Fruit fly (Drosophila melanogaster) whole organism, embryonic: ENCODE data around the gene CG31800.

ENCODE experiments used
- Bdp1 ChIP-seq: fragments of 200-800 bp; sonication (Bioruptor generic); optimal IDR thresholded peaks from 3 replicates; lab custom pipeline; 2016; ENCODE audit warnings: missing biosample characterization, missing genetic modification characterization
- C15 ChIP-seq: fragments of 200-800 bp; sonication (Bioruptor generic); IDR thresholded peaks from 3 replicates; pipeline ENCODE4 v1.3.6; 2022; ENCODE audit warnings: missing biosample characterization, missing genetic modification characterization
- CG1024 ChIP-seq: fragments of 200-800 bp; sonication (Bioruptor generic); IDR thresholded peaks from 2 replicates; pipeline ENCODE4 v1.3.6; 2022; ENCODE audit warnings: missing biosample characterization, missing genetic modification characterization
- CG10267 ChIP-seq: fragments of 200-800 bp; sonication (Bioruptor generic); optimal IDR thresholded peaks from 2 replicates; lab custom pipeline; 2018; ENCODE audit warnings: missing biosample characterization, mild to moderate bottlenecking, missing genetic modification characterization, moderate library complexity
- CG13123 ChIP-seq: fragments of 200-800 bp; sonication (Bioruptor generic); optimal IDR thresholded peaks from 2 replicates; lab custom pipeline; 2016; ENCODE audit warnings: missing biosample characterization, missing genetic modification characterization
- CG13296 ChIP-seq: fragments of 200-800 bp; sonication (Bioruptor generic); optimal IDR thresholded peaks from 3 replicates; lab custom pipeline; 2018; ENCODE audit warnings: missing biosample characterization, mild to moderate bottlenecking, missing genetic modification characterization
- CG14014 ChIP-seq: fragments of 200-800 bp; sonication (Bioruptor generic); IDR thresholded peaks from 2 replicates; pipeline ENCODE4 v1.3.6; 2022; ENCODE audit warnings: missing biosample characterization, missing genetic modification characterization
- CG1602 ChIP-seq: fragments of 200-800 bp; sonication (Bioruptor generic); optimal IDR thresholded peaks from 3 replicates; lab custom pipeline; 2016; ENCODE audit warnings: missing biosample characterization, missing genetic modification characterization
- CG17568 ChIP-seq: fragments of 200-800 bp; sonication (Bioruptor generic); optimal IDR thresholded peaks from 2 replicates; lab custom pipeline; 2018; ENCODE audit warnings: missing biosample characterization, mild to moderate bottlenecking, missing genetic modification characterization, moderate library complexity
- CG17829 ChIP-seq: fragments of 200-800 bp; optimal IDR thresholded peaks from 2 replicates; lab custom pipeline; 2019; ENCODE audit warnings: missing biosample characterization, mild to moderate bottlenecking, missing genetic modification characterization, moderate library complexity
- CG1832 ChIP-seq: fragments of 200-800 bp; sonication (Bioruptor generic); optimal IDR thresholded peaks from 2 replicates; lab custom pipeline; 2017; ENCODE audit warnings: missing biosample characterization, mild to moderate bottlenecking, missing genetic modification characterization, inconsistent platforms
- CG2875 ChIP-seq: fragments of 200-800 bp; sonication (Bioruptor generic); optimal IDR thresholded peaks from 2 replicates; lab custom pipeline; 2017; ENCODE audit warnings: missing biosample characterization, mild to moderate bottlenecking, missing genetic modification characterization, missing genetic modification reagents
- CG3838 ChIP-seq: fragments of 200-800 bp; sonication (Bioruptor generic); optimal IDR thresholded peaks from 3 replicates; lab custom pipeline; 2016; ENCODE audit warnings: missing biosample characterization, missing genetic modification characterization
- CG3847 ChIP-seq: fragments of 200-800 bp; sonication (Bioruptor generic); IDR thresholded peaks from 2 replicates; pipeline ENCODE4 v1.3.6; 2022; ENCODE audit warnings: missing biosample characterization, missing genetic modification characterization
- CG6689 ChIP-seq: fragments of 200-800 bp; sonication (Bioruptor generic); IDR thresholded peaks from 2 replicates; pipeline ENCODE4 v1.3.6; 2022; ENCODE audit warnings: missing biosample characterization, missing genetic modification characterization
- CG7928 ChIP-seq: fragments of 200-800 bp; sonication (Bioruptor generic); optimal IDR thresholded peaks from 2 replicates; lab custom pipeline; 2017; ENCODE audit warnings: missing biosample characterization, mild to moderate bottlenecking, missing genetic modification characterization
- CG7963 ChIP-seq: fragments of 200-800 bp; sonication (Bioruptor generic); IDR thresholded peaks from 3 replicates; pipeline ENCODE4 v1.3.6; 2022; ENCODE audit warnings: missing biosample characterization, missing genetic modification characterization; ENCODE audit not compliant: partially characterized antibody
- CG8290 ChIP-seq, 3 experiments: fragments of 200-800 bp; sonication (Bioruptor generic); optimal IDR thresholded peaks; 2 replicates each; lab custom pipeline; 2016 to 2019; ENCODE audit warnings: missing biosample characterization in 3 of 3, missing genetic modification characterization in 3 of 3, mild to moderate bottlenecking in 2 of 3, moderate library complexity in 1 of 3
- CG9609 ChIP-seq: fragments of 200-800 bp; sonication (Bioruptor generic); optimal IDR thresholded peaks from 3 replicates; lab custom pipeline; 2016; ENCODE audit warnings: missing biosample characterization, missing genetic modification characterization
- E2f1 ChIP-seq: fragments of 200-800 bp; sonication (Bioruptor generic); IDR thresholded peaks from 2 replicates; pipeline ENCODE4 v1.3.6; 2022; ENCODE audit warnings: missing biosample characterization, missing genetic modification characterization
- HLH4C ChIP-seq: fragments of 200-800 bp; sonication (Bioruptor generic); IDR thresholded peaks from 3 replicates; pipeline ENCODE4 v1.3.6; 2022; ENCODE audit warnings: missing biosample characterization, missing genetic modification characterization; ENCODE audit not compliant: partially characterized antibody
- Hand ChIP-seq: fragments of 200-800 bp; sonication (Bioruptor generic); optimal IDR thresholded peaks from 2 replicates; lab custom pipeline; 2017; ENCODE audit warnings: mild to moderate bottlenecking, missing biosample characterization, missing genetic modification reagents, missing genetic modification characterization
- Hmr ChIP-seq: fragments of 200-800 bp; sonication (Bioruptor generic); optimal IDR thresholded peaks from 3 replicates; lab custom pipeline; 2017; ENCODE audit warnings: mild to moderate bottlenecking, missing biosample characterization, missing genetic modification reagents, missing genetic modification characterization
- MBD-R2 ChIP-seq: fragments of 200-800 bp; sonication (Bioruptor generic); IDR thresholded peaks from 2 replicates; pipeline ENCODE4 v1.3.6; 2022; ENCODE audit warnings: missing biosample characterization, missing genetic modification characterization
- NK7.1 ChIP-seq: fragments of 200-800 bp; sonication (Bioruptor generic); optimal IDR thresholded peaks from 3 replicates; lab custom pipeline; 2016; ENCODE audit warnings: missing biosample characterization, missing genetic modification characterization
- Nf-YB ChIP-seq: fragments of 200-800 bp; sonication (Bioruptor generic); optimal IDR thresholded peaks from 3 replicates; lab custom pipeline; 2019; ENCODE audit warnings: missing biosample characterization, mild to moderate bottlenecking, missing genetic modification characterization, moderate library complexity
- Sry-β ChIP-seq: fragments of 200-800 bp; sonication (Bioruptor generic); optimal IDR thresholded peaks from 2 replicates; lab custom pipeline; 2018; ENCODE audit warnings: missing biosample characterization, mild to moderate bottlenecking, missing genetic modification characterization, moderate library complexity
- aop ChIP-seq: fragments of 200-800 bp; sonication (Bioruptor generic); IDR thresholded peaks from 2 replicates; pipeline ENCODE4 v1.3.6; 2022; ENCODE audit warnings: missing biosample characterization, missing genetic modification characterization
- ase ChIP-seq: fragments of 200-800 bp; sonication (Bioruptor generic); IDR thresholded peaks from 3 replicates; pipeline ENCODE4 v1.3.6; 2022; ENCODE audit warnings: missing biosample characterization, missing genetic modification characterization
- bcd ChIP-seq: fragments of 200-800 bp; sonication (Bioruptor generic); optimal IDR thresholded peaks from 2 replicates; lab custom pipeline; 2017; ENCODE audit warnings: missing biosample characterization, mild to moderate bottlenecking, missing genetic modification characterization
- br ChIP-seq: fragments of >200 bp; optimal IDR thresholded peaks from 2 replicates; lab custom pipeline; 2017
- caup ChIP-seq: fragments of 200-800 bp; sonication (Bioruptor generic); optimal IDR thresholded peaks from 3 replicates; lab custom pipeline; 2017; ENCODE audit warnings: missing biosample characterization, mild to moderate bottlenecking, missing genetic modification characterization, moderate library complexity; ENCODE audit not compliant: severe bottlenecking
- cg ChIP-seq: fragments of 200-800 bp; sonication (Bioruptor generic); optimal IDR thresholded peaks from 3 replicates; lab custom pipeline; 2019; ENCODE audit warnings: missing biosample characterization, mild to moderate bottlenecking, missing genetic modification characterization, moderate library complexity
- crc ChIP-seq: fragments of 200-800 bp; sonication (Bioruptor generic); optimal IDR thresholded peaks from 2 replicates; lab custom pipeline; 2016; ENCODE audit warnings: missing biosample characterization, missing genetic modification characterization
- danr ChIP-seq: fragments of 200-800 bp; sonication (Bioruptor generic); IDR thresholded peaks from 2 replicates; pipeline ENCODE4 v1.3.6; 2022; ENCODE audit warnings: missing biosample characterization, missing genetic modification characterization
- disco-r ChIP-seq: fragments of 200-800 bp; sonication (Bioruptor generic); optimal IDR thresholded peaks from 2 replicates; lab custom pipeline; 2016; ENCODE audit warnings: missing biosample characterization, missing genetic modification characterization
- ewg ChIP-seq: fragments of 200-800 bp; sonication (Bioruptor generic); optimal IDR thresholded peaks from 3 replicates; lab custom pipeline; 2017; ENCODE audit warnings: mild to moderate bottlenecking, missing biosample characterization, missing genetic modification reagents, missing genetic modification characterization
- exex ChIP-seq: fragments of 200-800 bp; sonication (Bioruptor generic); optimal IDR thresholded peaks from 4 replicates; lab custom pipeline; 2018; ENCODE audit warnings: missing biosample characterization, mild to moderate bottlenecking, missing genetic modification characterization, moderate library complexity
- fu2 ChIP-seq: fragments of 200-800 bp; sonication (Bioruptor generic); optimal IDR thresholded peaks from 2 replicates; lab custom pipeline; 2016; ENCODE audit warnings: missing biosample characterization, missing genetic modification characterization
- gfzf ChIP-seq: fragments of 200-800 bp; sonication (Bioruptor generic); optimal IDR thresholded peaks from 2 replicates; lab custom pipeline; 2016; ENCODE audit warnings: missing biosample characterization, mild to moderate bottlenecking, missing genetic modification characterization, moderate library complexity
- gt ChIP-seq: fragments of 200-800 bp; sonication (Bioruptor generic); IDR thresholded peaks from 2 replicates; pipeline ENCODE4 v1.3.6; 2022; ENCODE audit warnings: missing biosample characterization, missing genetic modification characterization
- kah ChIP-seq: fragments of 200-800 bp; sonication (Bioruptor generic); optimal IDR thresholded peaks from 2 replicates; lab custom pipeline; 2018; ENCODE audit warnings: missing biosample characterization, mild to moderate bottlenecking, missing genetic modification characterization
- nom ChIP-seq: fragments of 200-800 bp; sonication (Bioruptor generic); optimal IDR thresholded peaks from 2 replicates; lab custom pipeline; 2017; ENCODE audit warnings: missing biosample characterization, missing genetic modification characterization, mild to moderate bottlenecking, moderate library complexity, missing genetic modification reagents
- peb ChIP-seq: fragments of 200-800 bp; sonication (Bioruptor generic); IDR thresholded peaks from 2 replicates; pipeline ENCODE4 v1.3.6; 2022; ENCODE audit warnings: missing biosample characterization, missing genetic modification characterization
- pfk ChIP-seq: fragments of 200-800 bp; sonication (Bioruptor generic); optimal IDR thresholded peaks from 2 replicates; lab custom pipeline; 2018; ENCODE audit warnings: missing biosample characterization, mild to moderate bottlenecking, missing genetic modification characterization, moderate library complexity
- run ChIP-seq: fragments of 200-800 bp; sonication (Bioruptor generic); optimal IDR thresholded peaks from 3 replicates; lab custom pipeline; 2018; ENCODE audit warnings: missing biosample characterization, mild to moderate bottlenecking, missing genetic modification characterization
- salm ChIP-seq: fragments of 200-800 bp; sonication (Bioruptor generic); optimal IDR thresholded peaks from 2 replicates; lab custom pipeline; 2018; ENCODE audit warnings: missing biosample characterization, mild to moderate bottlenecking, missing genetic modification characterization
- stwl ChIP-seq: fragments of 200-800 bp; sonication (Bioruptor generic); optimal IDR thresholded peaks from 3 replicates; lab custom pipeline; 2018; ENCODE audit warnings: missing biosample characterization, mild to moderate bottlenecking, missing genetic modification characterization, moderate library complexity
- tio ChIP-seq: fragments of 200-800 bp; sonication (Bioruptor generic); optimal IDR thresholded peaks from 2 replicates; lab custom pipeline; 2017; ENCODE audit warnings: missing biosample characterization, missing genetic modification characterization, inconsistent platforms
- yki ChIP-seq: fragments of >200 bp; optimal IDR thresholded peaks from 3 replicates; lab custom pipeline; 2018

CG31800 gene

dm6 chr2L:19034213-19034929 is at the start of gene CG31800, which contains the start of gene mib2 (continued):
- TF ChIP-seq E2f1 (GFP tag; lab: Robert Waterston, UW), result no peak
- peak; percentile 35 for TF ChIP-seq CG17829
- no peak for TF ChIP-seq Hmr (GFP tag; lab: Kevin White, UChicago)
- no peak for TF ChIP-seq C15
- no peak for TF ChIP-seq aop (GFP tag; lab: Robert Waterston, UW)
- TF ChIP-seq disco-r (GFP tag; lab: Kevin White, UChicago), result no peak
- no peak for TF ChIP-seq exex
- TF ChIP-seq crc (GFP tag; lab: Kevin White, UChicago), result no peak
- TF ChIP-seq CG13296, result no peak
- no peak for TF ChIP-seq Hand
- TF ChIP-seq ewg, result peak; percentile 73
- TF ChIP-seq nom, result no peak
- TF ChIP-seq HLH4C (GFP tag; lab: Robert Waterston, UW), result peak; percentile 89
- no peak for TF ChIP-seq salm
- no peak for TF ChIP-seq bcd (GFP tag; lab: Kevin White, UChicago)
- TF ChIP-seq CG8290 (GFP tag; optimal IDR thresholded peaks at IDR 0.05; lab: Kevin White, UChicago), result peak; percentile 29
- peak in 1 of 2 experiments; percentile 49 for TF ChIP-seq CG8290 (tag; optimal IDR thresholded peaks at IDR 0.05; lab: Kevin White, UChicago)
- no peak for TF ChIP-seq tio (GFP tag; lab: Kevin White, UChicago)
- TF ChIP-seq caup (GFP tag; lab: Kevin White, UChicago), result no peak
- TF ChIP-seq Nf-YB (GFP tag; lab: Kevin White, UChicago), result no peak
- TF ChIP-seq CG9609 (GFP tag; lab: Kevin White, UChicago), result no peak
- peak; percentile 86 for TF ChIP-seq CG7963 (GFP tag; lab: Robert Waterston, UW)
- peak; percentile 59 for TF ChIP-seq stwl (tag; lab: Kevin White, UChicago)
- no peak for TF ChIP-seq CG1832
- TF ChIP-seq CG13123, result no peak
- no peak for TF ChIP-seq NK7.1 (GFP tag; lab: Kevin White, UChicago)
- no peak for TF ChIP-seq CG1024 (GFP tag; lab: Robert Waterston, UW)
- no peak for TF ChIP-seq danr (GFP tag; lab: Robert Waterston, UW)
- no peak for TF ChIP-seq gt (GFP tag; lab: Robert Waterston, UW)
- peak; percentile 16 for TF ChIP-seq CG10267
- TF ChIP-seq kah (GFP tag; lab: Kevin White, UChicago), result no peak
- no peak for TF ChIP-seq CG1602 (GFP tag; lab: Kevin White, UChicago)
- TF ChIP-seq gfzf, result peak; percentile 22
- TF ChIP-seq cg (GFP tag; lab: Kevin White, UChicago), result no peak
- no peak for TF ChIP-seq CG3847 (GFP tag; lab: Robert Waterston, UW)
- no peak for TF ChIP-seq peb (GFP tag; lab: Robert Waterston, UW)
- no peak for TF ChIP-seq CG17568
- no peak for TF ChIP-seq Sry-β (GFP tag; lab: Kevin White, UChicago)
- no peak for TF ChIP-seq pfk (GFP tag; lab: Kevin White, UChicago)
- TF ChIP-seq CG14014 (GFP tag; lab: Robert Waterston, UW), result no peak
- no peak for TF ChIP-seq Bdp1 (GFP tag; lab: Kevin White, UChicago)
- TF ChIP-seq yki (lab: Kevin White, UChicago), result no peak
- no peak for TF ChIP-seq CG7928 (GFP tag; lab: Kevin White, UChicago)
- TF ChIP-seq fu2 (GFP tag; lab: Kevin White, UChicago), result no peak
- TF ChIP-seq run (tag; lab: Kevin White, UChicago), result no peak
- no peak for TF ChIP-seq CG3838
- TF ChIP-seq MBD-R2 (GFP tag; lab: Robert Waterston, UW), result peak; percentile 65
- TF ChIP-seq CG6689 (GFP tag; lab: Robert Waterston, UW), result no peak
- TF ChIP-seq ase (GFP tag; lab: Robert Waterston, UW), result no peak
- no peak for TF ChIP-seq CG2875 (GFP tag; lab: Kevin White, UChicago)
- TF ChIP-seq br (lab: Kevin White, UChicago), result no peak
